Worm (Caenorhabditis elegans): Measurements from ENCODE around the gene F26F12.8.

F26F12.8 gene

DNA sequence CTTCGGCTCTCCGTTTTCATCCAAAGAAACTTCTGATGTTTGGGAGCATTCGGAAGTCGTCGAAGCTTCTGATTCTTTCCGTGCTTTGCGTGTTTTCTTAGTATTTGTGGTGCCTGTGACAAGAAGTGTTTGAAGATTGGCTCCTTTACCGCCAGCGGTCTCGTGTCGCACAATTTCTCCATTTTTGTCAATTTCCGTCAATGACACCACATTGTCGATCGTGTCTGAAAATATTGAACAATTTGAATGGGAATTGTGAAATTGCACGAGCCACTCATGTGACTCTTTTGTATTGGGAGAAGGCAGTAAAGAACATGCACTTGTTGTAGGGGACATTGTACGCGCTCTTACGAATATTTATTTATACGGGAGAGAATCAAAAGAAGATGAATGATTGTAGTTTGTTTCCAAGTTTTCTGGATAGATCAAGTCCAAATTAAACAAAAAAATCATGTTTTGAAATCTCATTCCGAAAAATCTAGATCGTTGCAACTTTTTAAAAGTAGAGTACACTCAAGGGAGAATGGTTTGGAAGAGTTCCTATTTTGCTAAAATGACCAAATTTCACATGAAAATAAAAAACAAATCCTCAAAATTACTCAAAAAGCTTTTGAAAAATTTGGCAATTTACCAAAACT lies 19.7 kb downstream of the F26F12.8 start (continued):
- TF ChIP-seq skn-1 (tag; optimal IDR thresholded peaks at IDR 0.05), result no peak
- TF ChIP-seq daf-12 (tag; optimal IDR thresholded peaks at IDR 0.05), result no peak
- no peak for TF ChIP-seq duxl-1 (tag; optimal IDR thresholded peaks at IDR 0.05; ENCODE audit: poor library complexity)
- 0 out of 4 replicates have a peak, but pooled peaks of 1 of the 2 experiments have one; percentile 42 for TF ChIP-seq madf-5 (GFP tag; IDR thresholded peaks at IDR 0.05)
- no peak for TF ChIP-seq nhr-237 (tag; optimal IDR thresholded peaks at IDR 0.05)
- TF ChIP-seq daf-16 (GFP tag; optimal IDR thresholded peaks at IDR 0.05), result no peak
- TF ChIP-seq daf-16 (tag; optimal IDR thresholded peaks at IDR 0.05), result peak; percentile 47
- TF ChIP-seq ZK546.5 (tag; optimal IDR thresholded peaks at IDR 0.05), result no peak
- TF ChIP-seq lim-7 (GFP tag; IDR thresholded peaks at IDR 0.05), result no peak
- TF ChIP-seq zip-2 (tag; optimal IDR thresholded peaks at IDR 0.05), result no peak
- TF ChIP-seq aly-2 (tag; optimal IDR thresholded peaks at IDR 0.05), result no peak
- TF ChIP-seq nhr-76 (tag; optimal IDR thresholded peaks at IDR 0.05), result no peak
- peak; percentile 24 for TF ChIP-seq mep-1 (tag; optimal IDR thresholded peaks at IDR 0.05)
- TF ChIP-seq dmd-6 (GFP tag; IDR thresholded peaks at IDR 0.05), result peak; percentile 26
- TF ChIP-seq tag-97 (GFP tag; IDR thresholded peaks at IDR 0.05), result no peak
- TF ChIP-seq Y75B8A.6 (GFP tag; IDR thresholded peaks at IDR 0.05), result peak; percentile 66; the same call in 1 of the 2 replicates
- TF ChIP-seq Y105C5A.15 (GFP tag; IDR thresholded peaks at IDR 0.05), result no peak
- no peak for TF ChIP-seq F37D6.2 (tag; optimal IDR thresholded peaks at IDR 0.05)
- TF ChIP-seq dmd-9 (GFP tag; IDR thresholded peaks at IDR 0.05), result peak; percentile 34; the same call in 1 of the 2 replicates
- TF ChIP-seq zag-1 (tag; optimal IDR thresholded peaks at IDR 0.05), result no peak
- TF ChIP-seq nhr-41 (GFP tag; IDR thresholded peaks at IDR 0.05), result no peak
- no peak for TF ChIP-seq ceh-82 (tag; optimal IDR thresholded peaks at IDR 0.05)
- TF ChIP-seq ctbp-1 (GFP tag; IDR thresholded peaks at IDR 0.05), result no peak
- TF ChIP-seq aha-1 (tag), result peak; percentile 96
- no peak for TF ChIP-seq gei-8 (GFP tag; optimal IDR thresholded peaks at IDR 0.05)
- no peak for TF ChIP-seq lsy-2 (tag; optimal IDR thresholded peaks at IDR 0.05)
- no peak for TF ChIP-seq egl-43 (GFP tag; IDR thresholded peaks at IDR 0.05)
- no peak; the same call in 1 of the 2 replicates for TF ChIP-seq T26A8.4 (GFP tag; IDR thresholded peaks at IDR 0.05)
- no peak for TF ChIP-seq vab-7 (GFP tag; IDR thresholded peaks at IDR 0.05)
- TF ChIP-seq nhr-42 (GFP tag; IDR thresholded peaks at IDR 0.05), result no peak
- TF ChIP-seq zfp-2 (tag; optimal IDR thresholded peaks at IDR 0.05), result no peak
- TF ChIP-seq arid-1 (GFP tag; conservative IDR thresholded peaks at IDR 0.05), result no peak
- TF ChIP-seq F49E8.2 (tag; optimal IDR thresholded peaks at IDR 0.05; ENCODE audit: borderline replicate concordance), result no peak
- TF ChIP-seq D1046.2 (GFP tag; IDR thresholded peaks at IDR 0.05), result 0 out of 2 replicates have a peak, but pooled peaks have one; percentile 31
- no peak for TF ChIP-seq zip-11 (GFP tag; IDR thresholded peaks at IDR 0.05)
- TF ChIP-seq unc-62 (GFP tag; optimal IDR thresholded peaks at IDR 0.05 in 1 of 2), result peak in 1 of 2 experiments; percentile 79
- no peak for TF ChIP-seq unc-62 (tag; optimal IDR thresholded peaks at IDR 0.05)
- TF ChIP-seq dve-1 (tag; optimal IDR thresholded peaks at IDR 0.05; ENCODE audit: insufficient read depth), result peak; percentile 70
- TF ChIP-seq snpc-1.2 (GFP tag; IDR thresholded peaks at IDR 0.05), result peak; percentile 57
- no peak for TF ChIP-seq lin-39 (tag; optimal IDR thresholded peaks at IDR 0.05)
- TF ChIP-seq unc-130 (GFP tag; optimal IDR thresholded peaks at IDR 0.05), result no peak
- no peak for TF ChIP-seq unc-39 (tag; optimal IDR thresholded peaks at IDR 0.05)
- no peak for TF ChIP-seq daf-8 (GFP tag; IDR thresholded peaks at IDR 0.05)

DNA sequence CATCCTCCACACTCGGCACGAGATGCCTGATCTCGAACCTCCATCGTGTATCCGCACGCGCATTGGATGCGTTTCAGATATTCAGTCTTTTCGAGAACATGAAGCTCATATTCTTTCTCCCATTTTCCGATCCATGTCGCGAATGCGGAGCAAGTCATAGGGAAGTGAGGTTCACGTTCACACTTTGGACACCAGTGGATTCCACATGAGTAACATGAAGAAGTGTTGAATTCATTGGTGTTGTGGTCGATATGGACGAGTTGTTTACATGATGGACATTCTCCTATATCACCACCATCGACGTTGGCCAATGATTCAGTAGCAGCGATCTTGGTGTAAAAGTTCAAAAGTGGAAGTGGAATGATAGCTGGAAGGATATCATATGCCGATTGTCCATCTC lies 21.4 kb downstream of the F26F12.8 start:
- TF ChIP-seq aha-1 (tag), result peak; percentile 96
- no peak for TF ChIP-seq pha-4 (GFP tag; IDR thresholded peaks at IDR 0.05)
- TF ChIP-seq pha-4 (tag; optimal IDR thresholded peaks at IDR 0.05), result no peak
- TF ChIP-seq dmd-8 (GFP tag; IDR thresholded peaks at IDR 0.05), result 0 out of 2 replicates have a peak, but pooled peaks have one; percentile 23

Measured in whole organism, L4 larva.